Worm (Caenorhabditis elegans) whole organism, L3 larva: ENCODE data around the gene nhr-109.

ENCODE experiments used
- R02D3.7 ChIP-seq: fragments of 150-350 bp; optimal IDR thresholded peaks from 2 replicates; lab custom pipeline; 2014; ENCODE audit warnings: missing biosample characterization, missing genetic modification characterization
- ZK546.5 ChIP-seq: sonication (generic microtip); optimal IDR thresholded peaks from 2 replicates; lab custom pipeline; 2017; ENCODE audit warnings: missing biosample characterization, missing genetic modification characterization
- ceh-16 ChIP-seq: sonication (generic microtip); optimal IDR thresholded peaks from 2 replicates; lab custom pipeline; 2017; ENCODE audit warnings: missing biosample characterization, missing genetic modification characterization
- ceh-28 ChIP-seq: fragments of 150-350 bp; optimal IDR thresholded peaks from 2 replicates; lab custom pipeline; 2014; ENCODE audit warnings: missing biosample characterization, missing genetic modification reagents, missing genetic modification characterization
- ceh-9 ChIP-seq: sonication (generic microtip); optimal IDR thresholded peaks from 2 replicates; lab custom pipeline; 2018; ENCODE audit warnings: missing biosample characterization, missing genetic modification characterization
- egl-5 ChIP-seq: fragments of 150-350 bp; optimal IDR thresholded peaks from 2 replicates; lab custom pipeline; 2017; ENCODE audit warnings: missing biosample characterization, missing genetic modification reagents, missing genetic modification characterization, inconsistent platforms
- elt-1 ChIP-seq: fragments of 150-350 bp; optimal IDR thresholded peaks from 2 replicates; lab custom pipeline; 2014; ENCODE audit warnings: missing biosample characterization, missing genetic modification characterization
- elt-2 ChIP-seq: sonication (generic microtip); optimal IDR thresholded peaks from 2 replicates; lab custom pipeline; 2016; ENCODE audit warnings: missing genetic modification reagents, mild to moderate bottlenecking, missing genetic modification characterization, missing compliant biosample characterization
- fkh-2 ChIP-seq: fragments of 150-350 bp; optimal IDR thresholded peaks from 2 replicates; lab custom pipeline; 2014; ENCODE audit warnings: missing biosample characterization, missing genetic modification reagents, missing genetic modification characterization
- fos-1 ChIP-seq: fragments of 150-350 bp; optimal IDR thresholded peaks from 2 replicates; lab custom pipeline; 2014; ENCODE audit warnings: missing biosample characterization, missing genetic modification characterization
- hmg-11 ChIP-seq: sonication (generic microtip); optimal IDR thresholded peaks from 2 replicates; lab custom pipeline; 2016; ENCODE audit warnings: missing genetic modification characterization, missing compliant biosample characterization
- jun-1 ChIP-seq: fragments of 150-350 bp; optimal IDR thresholded peaks from 2 replicates; lab custom pipeline; 2014; ENCODE audit warnings: missing biosample characterization, missing genetic modification reagents, missing genetic modification characterization
- lin-15B ChIP-seq: fragments of 150-350 bp; optimal IDR thresholded peaks from 2 replicates; lab custom pipeline; 2014; ENCODE audit warnings: missing biosample characterization, missing genetic modification characterization
- lin-39 ChIP-seq: fragments of 150-350 bp; optimal IDR thresholded peaks from 2 replicates; lab custom pipeline; 2018; ENCODE audit warnings: missing biosample characterization, missing genetic modification reagents, missing genetic modification characterization
- lsy-12 ChIP-seq: sonication (generic microtip); optimal IDR thresholded peaks from 2 replicates; lab custom pipeline; 2016; ENCODE audit warnings: mild to moderate bottlenecking, missing genetic modification characterization, missing compliant biosample characterization
- nfya-1 ChIP-seq: sonication (generic microtip); optimal IDR thresholded peaks from 2 replicates; lab custom pipeline; 2017; ENCODE audit warnings: missing genetic modification characterization, mild to moderate bottlenecking, missing compliant biosample characterization, antibody characterized with exemption, moderate library complexity; ENCODE audit not compliant: insufficient read depth
- nhr-237 ChIP-seq: fragments of 150-350 bp; optimal IDR thresholded peaks from 2 replicates; lab custom pipeline; 2014; ENCODE audit warnings: missing biosample characterization, missing genetic modification characterization
- nhr-25 ChIP-seq: sonication (generic microtip); optimal IDR thresholded peaks from 2 replicates; lab custom pipeline; 2017; ENCODE audit warnings: missing biosample characterization, missing genetic modification characterization
- nhr-43 ChIP-seq: sonication (generic microtip); optimal IDR thresholded peaks from 2 replicates; lab custom pipeline; 2016; ENCODE audit warnings: mild to moderate bottlenecking, missing genetic modification characterization, missing compliant biosample characterization; ENCODE audit not compliant: poor library complexity, severe bottlenecking
- nhr-67 ChIP-seq: fragments of 150-350 bp; optimal IDR thresholded peaks from 2 replicates; lab custom pipeline; 2014; ENCODE audit warnings: missing biosample characterization, missing genetic modification characterization
- nhr-77 ChIP-seq: fragments of 150-350 bp; optimal IDR thresholded peaks from 2 replicates; lab custom pipeline; 2014; ENCODE audit warnings: missing biosample characterization, missing genetic modification characterization
- pha-4 ChIP-seq: fragments of 150-350 bp; optimal IDR thresholded peaks from 2 replicates; lab custom pipeline; 2014; ENCODE audit warnings: missing biosample characterization, missing genetic modification reagents, missing genetic modification characterization
- pqm-1 ChIP-seq: fragments of 150-350 bp; optimal IDR thresholded peaks from 2 replicates; lab custom pipeline; 2017; ENCODE audit warnings: missing biosample characterization, missing genetic modification characterization, inconsistent platforms
- sea-2 ChIP-seq: fragments of 150-350 bp; sonication (generic microtip); optimal IDR thresholded peaks from 4 replicates; lab custom pipeline; 2014; ENCODE audit warnings: missing biosample characterization, missing genetic modification reagents, missing genetic modification characterization
- skn-1 ChIP-seq: fragments of 150-350 bp; optimal IDR thresholded peaks from 2 replicates; lab custom pipeline; 2014; ENCODE audit warnings: missing biosample characterization, missing genetic modification characterization
- unc-39 ChIP-seq: sonication (generic microtip); optimal IDR thresholded peaks from 4 replicates; lab custom pipeline; 2017; ENCODE audit warnings: missing biosample characterization, missing genetic modification characterization
- unc-62 ChIP-seq: fragments of 150-350 bp; sonication (generic microtip); optimal IDR thresholded peaks from 4 replicates; lab custom pipeline; 2014; ENCODE audit warnings: missing biosample characterization, missing genetic modification reagents, missing genetic modification characterization
- zag-1 ChIP-seq: fragments of 150-350 bp; optimal IDR thresholded peaks from 2 replicates; lab custom pipeline; 2014; ENCODE audit warnings: missing biosample characterization, missing genetic modification characterization
- ztf-11 ChIP-seq: fragments of 150-350 bp; optimal IDR thresholded peaks from 2 replicates; lab custom pipeline; 2014; ENCODE audit warnings: missing biosample characterization, missing genetic modification characterization
- ztf-4 ChIP-seq: fragments of 150-350 bp; optimal IDR thresholded peaks from 2 replicates; lab custom pipeline; 2014; ENCODE audit warnings: missing biosample characterization, missing genetic modification characterization

The nhr-109 gene

DNA sequence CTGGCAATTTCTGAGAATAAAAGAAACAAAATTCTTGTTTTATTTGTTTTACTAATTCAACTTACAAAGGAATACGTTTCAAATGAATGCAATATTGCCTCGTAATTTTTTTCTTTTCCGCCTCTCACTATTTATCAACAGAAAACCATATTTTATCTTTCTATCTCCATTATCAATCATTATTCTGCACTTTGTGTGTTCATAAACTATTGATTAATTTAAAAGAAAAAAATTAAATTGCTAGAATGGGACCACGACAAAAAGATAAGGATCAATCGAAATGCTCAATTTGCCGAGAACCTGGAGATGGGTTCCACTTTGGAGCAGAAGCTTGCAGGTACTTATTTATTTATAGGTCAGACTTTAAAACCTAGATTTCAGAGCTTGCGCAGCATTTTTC is 2.0 kb downstream of the nhr-109 start, which contains the start of gene nhr-273:
nhr-273 (plus strand) TSS at position 167 of the 400 bp plus-strand sequence.
- TF ChIP-seq ceh-16 (tag; lab: Kevin White, UChicago) = no peak
- TF ChIP-seq elt-2 (tag; lab: Kevin White, UChicago) = peak; percentile 54
- TF ChIP-seq nhr-43 (tag; lab: Kevin White, UChicago) = peak; percentile 61
- TF ChIP-seq R02D3.7 (tag; lab: Kevin White, UChicago) = no peak
- TF ChIP-seq nhr-25 (tag; lab: Kevin White, UChicago) = no peak

DNA sequence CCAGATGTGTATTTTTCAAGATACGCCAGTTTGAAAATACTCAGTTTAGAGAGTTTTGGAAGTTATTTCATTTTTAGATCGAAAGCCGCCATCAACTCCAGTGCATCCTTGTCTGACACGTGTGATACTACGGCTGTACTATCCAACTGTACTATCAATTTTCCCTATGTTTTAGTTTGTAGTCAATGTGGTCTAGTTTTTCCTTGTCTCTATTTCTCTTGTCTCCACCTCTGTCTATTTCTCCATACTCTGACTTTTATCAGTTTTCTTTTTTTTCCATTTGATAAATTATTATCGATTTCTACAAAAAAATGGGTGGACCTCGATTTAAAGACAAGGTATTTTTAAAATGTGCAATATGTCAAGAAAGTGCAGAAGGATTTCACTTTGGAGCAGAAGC is 5.4 kb downstream of the nhr-109 start, which contains the start of gene nhr-16:
nhr-16 (plus strand) TSS at position 205 of the 400 bp plus-strand sequence.
- no peak for TF ChIP-seq ztf-4 (tag; lab: Kevin White, UChicago)
- no peak for TF ChIP-seq pqm-1 (tag; lab: Kevin White, UChicago)
- TF ChIP-seq fkh-2 = no peak
- TF ChIP-seq pha-4 (tag; lab: Kevin White, UChicago) = no peak
- no peak for TF ChIP-seq zag-1 (tag; lab: Kevin White, UChicago)
- TF ChIP-seq elt-2 (tag; lab: Kevin White, UChicago) = peak; percentile 33
- TF ChIP-seq, all 47 proteins: peak for 1

DNA sequence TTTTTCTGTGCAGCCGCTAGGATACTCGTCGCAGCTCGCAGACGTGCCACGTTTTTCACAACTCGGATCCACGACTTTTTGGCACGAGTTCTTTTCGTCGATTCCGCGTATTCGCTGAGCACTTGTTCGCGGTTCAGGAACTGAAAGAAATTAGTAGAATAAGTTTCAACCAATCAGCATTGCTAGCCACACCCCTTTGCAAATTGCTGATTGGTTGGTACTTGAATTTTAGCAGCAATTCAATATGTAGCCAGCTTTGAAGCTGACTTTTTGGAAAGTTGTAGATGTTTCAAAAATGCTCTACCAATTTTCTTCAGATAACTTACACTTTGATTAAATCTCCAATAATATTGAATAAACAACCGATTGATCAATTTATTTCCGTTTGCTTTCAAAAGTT is 8.1 kb downstream of the nhr-109 start:
- TF ChIP-seq nhr-237 (no peak), pqm-1 (tag; lab: Kevin White, UChicago) (no peak), nfya-1 (tag; lab: Kevin White, UChicago) (peak; percentile 93), lin-15B (tag; lab: Kevin White, UChicago) (no peak), elt-1 (tag; lab: Kevin White, UChicago) (no peak)

DNA sequence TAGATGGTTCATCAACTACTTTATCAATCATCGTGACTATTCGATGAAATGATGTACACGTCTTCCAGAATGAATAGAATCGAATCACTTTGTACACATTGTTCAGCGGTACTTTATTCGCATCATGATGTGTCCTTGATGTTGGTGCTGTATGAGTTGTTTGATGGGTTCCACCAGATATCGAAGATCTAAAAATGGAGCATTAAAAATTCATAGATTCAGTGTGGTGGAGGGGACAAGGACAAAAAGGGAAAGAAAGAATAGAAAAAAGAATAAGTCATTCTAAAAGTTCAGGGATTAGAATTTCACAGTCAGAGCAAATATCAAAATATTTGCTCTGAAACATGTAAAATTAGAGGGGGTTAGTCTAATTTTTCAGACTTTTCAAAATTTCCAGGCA is 11.6 kb downstream of the nhr-109 start:
- no peak for TF ChIP-seq ZK546.5
- no peak for TF ChIP-seq ceh-9 (tag; lab: Kevin White, UChicago)
- TF ChIP-seq fos-1 = no peak
- no peak for TF ChIP-seq nhr-43 (tag; lab: Kevin White, UChicago)
- no peak for TF ChIP-seq lsy-12
- no peak for TF ChIP-seq sea-2
- no peak for TF ChIP-seq hmg-11 (tag; lab: Kevin White, UChicago)
- no peak for TF ChIP-seq ceh-16 (tag; lab: Kevin White, UChicago)
- TF ChIP-seq unc-39 (tag; lab: Kevin White, UChicago) = no peak

DNA sequence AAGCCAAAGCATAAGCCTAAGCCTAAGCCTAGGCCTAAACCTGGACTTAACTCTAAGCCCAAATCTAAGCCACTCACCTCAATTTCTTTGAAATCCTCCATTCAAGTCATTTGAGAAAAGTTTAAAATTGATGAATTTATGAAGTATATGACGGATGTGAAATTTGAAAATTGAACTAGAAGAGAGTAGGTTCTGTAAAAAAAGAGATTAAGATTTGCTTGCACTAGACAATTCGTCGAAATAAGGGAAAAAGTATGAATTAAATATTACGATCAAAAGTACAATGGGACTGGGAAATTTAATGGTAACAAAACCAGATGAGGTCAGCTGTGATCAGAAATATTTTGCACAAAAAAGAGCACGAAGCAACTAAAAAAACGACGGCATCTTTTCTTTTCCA is 19.9 kb downstream of the nhr-109 start, which contains the start of gene twk-2:
twk-2 (minus strand) TSS at position 101 of the 400 bp plus-strand sequence.
- TF ChIP-seq ztf-11 (no peak), jun-1 (tag; lab: Kevin White, UChicago) (no peak), ceh-9 (tag; lab: Kevin White, UChicago) (no peak), nhr-77 (tag; lab: Kevin White, UChicago) (no peak), ceh-28 (tag; lab: Kevin White, UChicago) (no peak)

DNA sequence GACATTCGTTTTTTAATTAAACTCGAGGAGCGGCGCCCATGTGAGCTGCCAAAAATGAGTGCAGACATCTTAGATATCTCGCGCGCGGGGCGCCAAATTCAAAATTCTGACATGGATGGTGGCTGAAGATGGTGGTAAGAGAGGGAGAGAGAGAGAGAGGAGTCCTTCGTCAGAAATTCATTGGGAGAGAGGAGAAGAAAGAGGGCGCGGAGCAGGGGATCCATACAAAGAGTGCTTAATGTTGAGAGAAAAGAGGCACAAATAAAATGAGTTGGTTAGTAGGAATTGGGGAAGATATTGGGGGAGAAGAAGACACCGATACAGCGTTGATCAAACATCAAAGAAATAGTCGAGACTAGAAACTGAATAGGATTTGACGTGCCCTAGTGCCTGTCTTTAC is 20.3 kb downstream of the nhr-109 start:
- peak; percentile 45 for TF ChIP-seq lin-39
- TF ChIP-seq unc-62 (GFP tag; lab: Kevin White, UChicago) = no peak
- TF ChIP-seq skn-1 (tag; lab: Kevin White, UChicago) = no peak
- peak; percentile 34 for TF ChIP-seq nfya-1 (tag; lab: Kevin White, UChicago)
- TF ChIP-seq hmg-11 (tag; lab: Kevin White, UChicago) = peak; percentile 7
- TF ChIP-seq lin-15B (tag; lab: Kevin White, UChicago) = peak; percentile 53

DNA sequence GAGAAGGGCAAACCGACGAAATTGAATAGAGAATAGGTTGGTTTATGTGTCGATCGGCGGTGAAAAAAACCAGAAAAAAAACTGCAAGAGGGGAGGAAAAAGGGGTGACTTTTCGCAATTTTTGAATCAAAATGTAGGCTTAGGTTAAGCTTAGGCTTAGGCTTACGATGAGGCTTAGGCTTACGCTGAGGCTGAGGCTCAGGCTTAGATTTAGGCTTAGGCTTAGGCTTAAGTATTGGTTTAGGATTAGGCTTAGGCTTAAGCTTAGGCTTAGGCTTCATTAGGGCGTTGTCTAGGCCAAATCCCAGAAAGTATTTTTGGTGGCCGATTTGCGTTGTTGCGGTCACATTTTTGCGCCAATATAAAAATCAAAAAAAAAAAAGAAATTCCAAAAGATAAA is 21.7 kb downstream of the nhr-109 start:
- TF ChIP-seq elt-1 (tag; lab: Kevin White, UChicago) (no peak), nhr-77 (tag; lab: Kevin White, UChicago) (no peak), unc-62 (GFP tag; lab: Kevin White, UChicago) (no peak), egl-5 (no peak), R02D3.7 (tag; lab: Kevin White, UChicago) (no peak), nhr-67 (no peak)
